Worm (Caenorhabditis elegans) whole organism, late embryonic: ENCODE data around the gene clec-234.

Experiments used
- C08G9.2 ChIP-seq: sonication (generic microtip); optimal IDR thresholded peaks from 2 replicates; lab custom pipeline; 2016; ENCODE audit warnings: mild to moderate bottlenecking, missing genetic modification characterization, moderate library complexity, missing compliant biosample characterization
- C38D4.7 ChIP-seq: fragments of 200-800 bp; sonication (Bioruptor generic); optimal IDR thresholded peaks from 2 replicates; lab custom pipeline; 2018; ENCODE audit warnings: mild to moderate bottlenecking, missing genetic modification characterization, moderate library complexity, missing compliant biosample characterization
- T23F11.4 ChIP-seq: fragments of 200-800 bp; sonication (Bioruptor generic); optimal IDR thresholded peaks from 2 replicates; lab custom pipeline; 2018; ENCODE audit warnings: mild to moderate bottlenecking, missing genetic modification characterization, missing compliant biosample characterization
- ahr-1 ChIP-seq: sonication (generic microtip); optimal IDR thresholded peaks from 2 replicates; lab custom pipeline; 2016; ENCODE audit warnings: missing genetic modification characterization, missing compliant biosample characterization
- ama-1 ChIP-seq: fragments of 150-350 bp; optimal IDR thresholded peaks from 2 replicates; lab custom pipeline; 2014
- ceh-19 ChIP-seq: fragments of 200-800 bp; sonication (Bioruptor generic); optimal IDR thresholded peaks from 2 replicates; lab custom pipeline; 2018; ENCODE audit warnings: mild to moderate bottlenecking, missing genetic modification characterization, missing compliant biosample characterization
- ceh-2 ChIP-seq: sonication (generic microtip); optimal IDR thresholded peaks from 2 replicates; lab custom pipeline; 2016; ENCODE audit warnings: missing genotype, missing genetic modification characterization, missing compliant biosample characterization
- ceh-22 ChIP-seq: sonication (generic microtip); optimal IDR thresholded peaks from 2 replicates; lab custom pipeline; 2017; ENCODE audit warnings: missing biosample characterization, missing genetic modification characterization
- ceh-24 ChIP-seq: sonication (generic microtip); optimal IDR thresholded peaks from 2 replicates; lab custom pipeline; 2016; ENCODE audit warnings: mild to moderate bottlenecking, missing genetic modification characterization, missing compliant biosample characterization
- ceh-30 ChIP-seq: fragments of 150-350 bp; optimal IDR thresholded peaks from 2 replicates; lab custom pipeline; 2014; ENCODE audit warnings: missing biosample characterization, missing genetic modification characterization
- ceh-34 ChIP-seq: sonication (generic microtip); optimal IDR thresholded peaks from 2 replicates; lab custom pipeline; 2016; ENCODE audit warnings: mild to moderate bottlenecking, missing genetic modification characterization, missing compliant biosample characterization
- ceh-48 ChIP-seq: sonication (generic microtip); optimal IDR thresholded peaks from 2 replicates; lab custom pipeline; 2016; ENCODE audit warnings: missing genetic modification characterization, inconsistent platforms, missing compliant biosample characterization
- ceh-6 ChIP-seq: fragments of 200-800 bp; sonication (Bioruptor generic); optimal IDR thresholded peaks from 2 replicates; lab custom pipeline; 2018; ENCODE audit warnings: mild to moderate bottlenecking, missing genetic modification characterization, missing compliant biosample characterization
- dmd-4 ChIP-seq: sonication (generic microtip); optimal IDR thresholded peaks from 2 replicates; lab custom pipeline; 2016; ENCODE audit warnings: borderline replicate concordance, missing genetic modification characterization, missing compliant biosample characterization
- dve-1 ChIP-seq: sonication (generic microtip); optimal IDR thresholded peaks from 2 replicates; lab custom pipeline; 2017; ENCODE audit warnings: antibody characterized with exemption, mild to moderate bottlenecking, missing genetic modification characterization, missing compliant biosample characterization
- elt-4 ChIP-seq: sonication (generic microtip); optimal IDR thresholded peaks from 2 replicates; lab custom pipeline; 2016; ENCODE audit warnings: missing genetic modification characterization, missing compliant biosample characterization
- eyg-1 ChIP-seq: sonication (generic microtip); optimal IDR thresholded peaks from 2 replicates; lab custom pipeline; 2016; ENCODE audit warnings: missing genotype, missing genetic modification characterization, missing compliant biosample characterization
- fax-1 ChIP-seq: sonication (generic microtip); optimal IDR thresholded peaks from 2 replicates; lab custom pipeline; 2016; ENCODE audit warnings: missing genotype, missing genetic modification characterization, missing compliant biosample characterization
- fkh-10 ChIP-seq: fragments of 150-350 bp; optimal IDR thresholded peaks from 2 replicates; lab custom pipeline; 2014; ENCODE audit warnings: missing biosample characterization, missing genetic modification reagents, missing genetic modification characterization
- gmeb-2 ChIP-seq: sonication (generic microtip); optimal IDR thresholded peaks from 2 replicates; lab custom pipeline; 2016; ENCODE audit warnings: missing genetic modification characterization, inconsistent platforms, missing compliant biosample characterization
- hlh-15 ChIP-seq: sonication (generic microtip); optimal IDR thresholded peaks from 2 replicates; lab custom pipeline; 2016; ENCODE audit warnings: missing genetic modification characterization, missing compliant biosample characterization
- hlh-6 ChIP-seq: sonication (generic microtip); optimal IDR thresholded peaks from 2 replicates; lab custom pipeline; 2016; ENCODE audit warnings: missing genotype, missing genetic modification characterization, missing compliant biosample characterization
- lim-6 ChIP-seq: sonication (generic microtip); optimal IDR thresholded peaks from 2 replicates; lab custom pipeline; 2016; ENCODE audit warnings: missing genetic modification characterization, missing compliant biosample characterization
- madf-2 ChIP-seq: sonication (generic microtip); optimal IDR thresholded peaks from 2 replicates; lab custom pipeline; 2017; ENCODE audit warnings: missing genetic modification characterization, missing compliant biosample characterization
- nhr-232 ChIP-seq: sonication (generic microtip); optimal IDR thresholded peaks from 2 replicates; lab custom pipeline; 2016; ENCODE audit warnings: missing genetic modification characterization, missing compliant biosample characterization
- npax-4 ChIP-seq: sonication (generic microtip); optimal IDR thresholded peaks from 2 replicates; lab custom pipeline; 2016; ENCODE audit warnings: missing genetic modification characterization, missing compliant biosample characterization
- odd-2 ChIP-seq: sonication (generic microtip); optimal IDR thresholded peaks from 2 replicates; lab custom pipeline; 2017; ENCODE audit warnings: antibody characterized with exemption, mild to moderate bottlenecking, missing genetic modification characterization, missing compliant biosample characterization
- pat-9 ChIP-seq: fragments of 200-800 bp; sonication (Bioruptor generic); optimal IDR thresholded peaks from 2 replicates; lab custom pipeline; 2018; ENCODE audit warnings: mild to moderate bottlenecking, missing genetic modification characterization, moderate library complexity, missing compliant biosample characterization
- pha-2 ChIP-seq: sonication (generic microtip); optimal IDR thresholded peaks from 2 replicates; lab custom pipeline; 2017; ENCODE audit warnings: mild to moderate bottlenecking, missing genetic modification characterization, missing compliant biosample characterization
- ref-2 ChIP-seq: sonication (generic microtip); optimal IDR thresholded peaks from 2 replicates; lab custom pipeline; 2016; ENCODE audit warnings: missing genetic modification characterization, missing compliant biosample characterization
- rnt-1 ChIP-seq: sonication (generic microtip); optimal IDR thresholded peaks from 2 replicates; lab custom pipeline; 2016; ENCODE audit warnings: missing genetic modification characterization, missing compliant biosample characterization
- sdc-2 ChIP-seq: sonication (generic microtip); optimal IDR thresholded peaks from 2 replicates; lab custom pipeline; 2016; ENCODE audit warnings: missing genotype, missing genetic modification characterization, missing compliant biosample characterization
- sox-4 ChIP-seq: sonication (generic microtip); optimal IDR thresholded peaks from 2 replicates; lab custom pipeline; 2017; ENCODE audit warnings: mild to moderate bottlenecking, missing genetic modification characterization, inconsistent platforms, missing compliant biosample characterization
- syd-9 ChIP-seq: sonication (generic microtip); optimal IDR thresholded peaks from 2 replicates; lab custom pipeline; 2016; ENCODE audit warnings: mild to moderate bottlenecking, missing genetic modification characterization, moderate library complexity, missing compliant biosample characterization
- tbx-2 ChIP-seq: sonication (generic microtip); optimal IDR thresholded peaks from 2 replicates; lab custom pipeline; 2016; ENCODE audit warnings: missing genetic modification characterization, missing compliant biosample characterization
- tbx-7 ChIP-seq: sonication (generic microtip); optimal IDR thresholded peaks from 2 replicates; lab custom pipeline; 2016; ENCODE audit warnings: missing genotype, missing genetic modification characterization, missing compliant biosample characterization
- ttx-3 ChIP-seq: sonication (generic microtip); optimal IDR thresholded peaks from 2 replicates; lab custom pipeline; 2016; ENCODE audit warnings: missing genetic modification reagents, missing genetic modification characterization, missing compliant biosample characterization
- unc-3 ChIP-seq, 2 experiments: fragments of 200-800 bp in 1 of 2; sonication (Bioruptor generic) in 1 of 2; sonication (generic microtip) in 1 of 2; conservative IDR thresholded peaks in 1 of 2; optimal IDR thresholded peaks in 1 of 2; 2 replicates each; pipeline versions ENCODE4 v1.3.6 to Lab custom; 2016 to 2022; ENCODE audit warnings: missing compliant biosample characterization in 2 of 2, missing genetic modification characterization in 2 of 2, missing genetic modification reagents in 1 of 2
- unc-55 ChIP-seq: sonication (generic microtip); optimal IDR thresholded peaks from 2 replicates; lab custom pipeline; 2017; ENCODE audit warnings: missing biosample characterization, missing genetic modification reagents, missing genetic modification characterization
- unc-86 ChIP-seq: sonication (generic microtip); optimal IDR thresholded peaks from 2 replicates; lab custom pipeline; 2016; ENCODE audit warnings: missing genetic modification characterization, missing compliant biosample characterization
- zip-5 ChIP-seq: sonication (generic microtip); optimal IDR thresholded peaks from 2 replicates; lab custom pipeline; 2016; ENCODE audit warnings: missing genetic modification characterization, missing compliant biosample characterization
- ztf-16 ChIP-seq: sonication (generic microtip); optimal IDR thresholded peaks from 2 replicates; lab custom pipeline; 2017; ENCODE audit warnings: missing genetic modification characterization, missing compliant biosample characterization

The clec-234 gene

DNA sequence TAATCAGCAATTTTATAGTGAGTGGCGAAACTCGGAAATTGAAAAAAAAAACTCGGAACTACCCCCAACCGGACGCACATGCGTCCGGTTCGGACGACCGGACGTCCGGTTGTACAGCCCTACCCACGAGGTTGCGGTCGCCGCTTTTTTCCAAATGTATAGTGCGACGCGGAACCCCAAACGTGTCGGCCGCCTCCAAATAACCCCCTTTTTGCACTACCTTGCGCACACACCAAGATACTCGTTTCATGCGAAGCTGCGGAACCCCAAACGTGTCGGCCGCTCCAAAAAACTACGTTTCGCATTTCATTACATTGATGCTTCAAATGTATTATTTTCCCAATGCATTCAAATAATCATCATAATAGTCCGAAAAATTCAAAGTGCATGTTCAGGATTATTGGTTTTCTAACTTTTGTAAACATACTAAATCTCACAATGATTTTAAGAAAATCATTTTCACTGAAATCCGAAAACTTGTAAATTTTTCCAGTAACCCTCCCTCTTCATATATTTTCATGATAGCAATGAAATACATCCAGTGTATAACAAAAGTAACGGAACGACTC is 38.7 kb upstream of the clec-234 start, which contains the start of gene srw-35:
Gene srw-35 (plus strand): TSS at position 519 of the 569 bp plus-strand sequence.
- TF ChIP-seq ama-1, result no peak
- no peak for TF ChIP-seq ttx-3 (tag; lab: Kevin White, UChicago)
- TF ChIP-seq fkh-10 (GFP tag; lab: Kevin White, UChicago), result no peak
- TF ChIP-seq madf-2, result no peak
- TF ChIP-seq ceh-2, result no peak
- no peak for TF ChIP-seq zip-5
- no peak for TF ChIP-seq pat-9 (tag; lab: Kevin White, UChicago)
- TF ChIP-seq ceh-19 (GFP tag; lab: Kevin White, UChicago), result no peak
- TF ChIP-seq unc-3 (GFP tag; conservative IDR thresholded peaks at IDR 0.05; lab: Robert Waterston, UW), result no peak
- TF ChIP-seq unc-3 (tag; optimal IDR thresholded peaks at IDR 0.05; lab: Kevin White, UChicago), result no peak
- no peak for TF ChIP-seq lim-6
- no peak for TF ChIP-seq eyg-1 (tag; lab: Kevin White, UChicago)
- no peak for TF ChIP-seq gmeb-2
- no peak for TF ChIP-seq T23F11.4 (GFP tag; lab: Kevin White, UChicago)

DNA sequence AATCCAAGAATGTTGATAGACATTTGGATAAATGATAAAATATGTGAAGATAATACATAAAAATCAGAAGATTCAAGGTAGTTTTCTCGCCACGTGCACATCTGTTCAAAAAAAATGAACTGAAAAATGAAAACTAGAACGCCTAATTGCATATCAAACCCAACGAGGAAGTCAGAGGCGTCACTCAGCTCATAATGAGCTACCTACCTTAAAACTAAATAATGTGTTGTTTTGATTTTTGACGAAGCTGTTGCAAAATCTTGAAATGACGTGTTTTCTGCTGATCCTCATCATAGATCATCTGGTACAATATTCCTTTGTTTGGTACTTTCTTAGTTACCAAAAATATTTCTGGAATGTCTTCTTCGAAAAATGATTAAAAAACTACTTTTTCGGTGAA is 37.5 kb upstream of the clec-234 start, which contains the start of gene srh-138:
Gene srh-138 (minus strand): TSS at position 101 of the 400 bp plus-strand sequence.
- TF ChIP-seq odd-2 (tag; lab: Kevin White, UChicago) (no peak), dve-1 (tag; lab: Kevin White, UChicago) (no peak), ceh-2 (no peak), unc-3 (GFP tag; conservative IDR thresholded peaks at IDR 0.05; lab: Robert Waterston, UW) (no peak), unc-3 (tag; optimal IDR thresholded peaks at IDR 0.05; lab: Kevin White, UChicago) (no peak), sox-4 (no peak), ahr-1 (no peak), nhr-232 (tag; lab: Kevin White, UChicago) (no peak), sdc-2 (tag; lab: Kevin White, UChicago) (no peak)
- TF ChIP-seq, all 69 proteins: peak for 0

DNA sequence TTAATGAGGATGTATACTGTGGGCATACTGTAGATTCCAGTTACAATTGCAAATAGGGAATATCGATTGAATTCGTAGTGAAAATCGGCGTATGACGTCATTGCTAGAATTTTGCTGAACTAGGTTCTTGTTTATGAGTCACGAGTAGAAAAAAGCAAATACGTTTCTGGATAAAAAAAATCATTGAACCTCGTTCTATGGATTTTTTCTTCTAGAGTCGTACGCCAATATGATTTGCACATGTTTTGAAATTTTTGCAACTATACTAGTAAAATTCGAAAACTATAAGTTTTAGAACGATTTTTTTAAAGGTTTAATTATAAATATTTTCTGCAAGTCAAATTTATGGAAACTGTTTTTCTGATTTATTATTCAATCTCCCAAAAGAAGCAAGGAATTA is 34.5 kb upstream of the clec-234 start, which contains the start of gene sru-44:
Gene sru-44 (minus strand): TSS at position 101 of the 400 bp plus-strand sequence.
- TF ChIP-seq C08G9.2 (tag; lab: Kevin White, UChicago), result no peak
- no peak for TF ChIP-seq pha-2 (tag; lab: Kevin White, UChicago)
- no peak for TF ChIP-seq hlh-6 (tag; lab: Kevin White, UChicago)
- TF ChIP-seq ceh-6 (GFP tag; lab: Kevin White, UChicago), result no peak
- TF ChIP-seq ref-2 (tag; lab: Kevin White, UChicago), result no peak
- TF ChIP-seq ceh-22, result no peak
- TF ChIP-seq syd-9, result no peak
- no peak for TF ChIP-seq tbx-7 (tag; lab: Kevin White, UChicago)
- no peak for TF ChIP-seq unc-55 (GFP tag; lab: Kevin White, UChicago)
- TF ChIP-seq dmd-4 (tag; lab: Kevin White, UChicago), result no peak
- no peak for TF ChIP-seq ceh-48
- no peak for TF ChIP-seq ahr-1
- no peak for TF ChIP-seq tbx-2

DNA sequence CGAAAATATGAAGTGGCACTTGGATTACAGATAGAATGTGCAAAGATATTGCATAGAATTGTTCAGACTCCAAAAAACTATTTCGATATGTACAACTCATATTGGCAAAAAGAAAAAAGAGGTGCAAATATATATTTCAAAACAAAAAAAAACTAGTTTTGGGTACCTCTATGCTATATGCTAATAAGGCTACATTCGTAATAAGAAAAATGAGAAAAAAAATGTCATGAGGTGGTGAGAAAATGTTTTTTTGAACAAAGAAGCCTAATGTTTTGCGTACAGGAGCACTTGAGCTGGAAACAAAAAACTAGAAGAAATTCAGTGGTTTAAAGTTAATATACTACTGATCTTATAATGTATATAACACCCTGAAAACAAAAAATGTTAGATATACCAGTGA is 27.5 kb upstream of the clec-234 start, which contains the start of gene srh-142:
Gene srh-142 (minus strand): TSS at position 101 of the 400 bp plus-strand sequence.
- TF ChIP-seq sox-4 (no peak), hlh-6 (tag; lab: Kevin White, UChicago) (no peak), pha-2 (tag; lab: Kevin White, UChicago) (no peak), unc-3 (GFP tag; conservative IDR thresholded peaks at IDR 0.05; lab: Robert Waterston, UW) (no peak), unc-3 (tag; optimal IDR thresholded peaks at IDR 0.05; lab: Kevin White, UChicago) (no peak), unc-86 (no peak), ceh-2 (no peak), hlh-15 (tag; lab: Kevin White, UChicago) (no peak), C38D4.7 (GFP tag; lab: Kevin White, UChicago) (no peak), ceh-19 (GFP tag; lab: Kevin White, UChicago) (no peak), ceh-34 (tag; lab: Kevin White, UChicago) (no peak), ceh-30 (tag; lab: Kevin White, UChicago) (no peak), fax-1 (tag; lab: Kevin White, UChicago) (no peak), elt-4 (no peak), madf-2 (no peak), ztf-16 (tag; lab: Kevin White, UChicago) (no peak), npax-4 (tag; lab: Kevin White, UChicago) (no peak), ceh-24 (tag; lab: Kevin White, UChicago) (no peak), unc-55 (GFP tag; lab: Kevin White, UChicago) (no peak), rnt-1 (tag; lab: Kevin White, UChicago) (no peak), ama-1 (no peak)
- TF ChIP-seq, all 69 proteins: peak for 0
